Worm (Caenorhabditis elegans) whole organism, L3 larva: ENCODE measurements around the gene snn-1.

ENCODE experiments used
- R02D3.7 ChIP-seq: fragments of 150-350 bp; optimal IDR thresholded peaks from 2 replicates; lab custom pipeline; 2014; ENCODE audit warnings: missing biosample characterization, missing genetic modification characterization
- aly-2 ChIP-seq: fragments of 150-350 bp; optimal IDR thresholded peaks from 2 replicates; lab custom pipeline; 2014; ENCODE audit warnings: missing biosample characterization, missing genetic modification characterization
- ceh-16 ChIP-seq: sonication (generic microtip); optimal IDR thresholded peaks from 2 replicates; lab custom pipeline; 2017; ENCODE audit warnings: missing biosample characterization, missing genetic modification characterization
- ceh-28 ChIP-seq: fragments of 150-350 bp; optimal IDR thresholded peaks from 2 replicates; lab custom pipeline; 2014; ENCODE audit warnings: missing biosample characterization, missing genetic modification reagents, missing genetic modification characterization
- ceh-82 ChIP-seq: fragments of 150-350 bp; optimal IDR thresholded peaks from 2 replicates; lab custom pipeline; 2014; ENCODE audit warnings: missing biosample characterization, missing genetic modification characterization
- ceh-9 ChIP-seq: sonication (generic microtip); optimal IDR thresholded peaks from 2 replicates; lab custom pipeline; 2018; ENCODE audit warnings: missing biosample characterization, missing genetic modification characterization
- daf-12 ChIP-seq: fragments of 150-350 bp; optimal IDR thresholded peaks from 2 replicates; lab custom pipeline; 2014; ENCODE audit warnings: missing biosample characterization, missing genetic modification reagents, missing genetic modification characterization
- egl-27 ChIP-seq: sonication (generic microtip); optimal IDR thresholded peaks from 4 replicates; lab custom pipeline; 2017; ENCODE audit warnings: missing biosample characterization, missing genetic modification reagents, missing genetic modification characterization
- egl-5 ChIP-seq: fragments of 150-350 bp; optimal IDR thresholded peaks from 2 replicates; lab custom pipeline; 2017; ENCODE audit warnings: missing biosample characterization, missing genetic modification reagents, missing genetic modification characterization, inconsistent platforms
- elt-1 ChIP-seq: fragments of 150-350 bp; optimal IDR thresholded peaks from 2 replicates; lab custom pipeline; 2014; ENCODE audit warnings: missing biosample characterization, missing genetic modification characterization
- elt-2 ChIP-seq: sonication (generic microtip); optimal IDR thresholded peaks from 2 replicates; lab custom pipeline; 2016; ENCODE audit warnings: missing genetic modification reagents, mild to moderate bottlenecking, missing genetic modification characterization, missing compliant biosample characterization
- elt-3 ChIP-seq, 3 experiments: fragments of 150-350 bp in 1 of 3; sonication (generic microtip) in 2 of 3; optimal IDR thresholded peaks; 2 replicates in 2 of 3; 4 replicates in 1 of 3; lab custom pipeline; 2014 to 2017; ENCODE audit warnings: missing biosample characterization in 3 of 3, missing genetic modification characterization in 3 of 3
- fkh-2 ChIP-seq: fragments of 150-350 bp; optimal IDR thresholded peaks from 2 replicates; lab custom pipeline; 2014; ENCODE audit warnings: missing biosample characterization, missing genetic modification reagents, missing genetic modification characterization
- fos-1 ChIP-seq: fragments of 150-350 bp; optimal IDR thresholded peaks from 2 replicates; lab custom pipeline; 2014; ENCODE audit warnings: missing biosample characterization, missing genetic modification characterization
- hmg-11 ChIP-seq: sonication (generic microtip); optimal IDR thresholded peaks from 2 replicates; lab custom pipeline; 2016; ENCODE audit warnings: missing genetic modification characterization, missing compliant biosample characterization
- jun-1 ChIP-seq: fragments of 150-350 bp; optimal IDR thresholded peaks from 2 replicates; lab custom pipeline; 2014; ENCODE audit warnings: missing biosample characterization, missing genetic modification reagents, missing genetic modification characterization
- lin-15B ChIP-seq: fragments of 150-350 bp; optimal IDR thresholded peaks from 2 replicates; lab custom pipeline; 2014; ENCODE audit warnings: missing biosample characterization, missing genetic modification characterization
- lin-39 ChIP-seq: fragments of 150-350 bp; optimal IDR thresholded peaks from 2 replicates; lab custom pipeline; 2018; ENCODE audit warnings: missing biosample characterization, missing genetic modification reagents, missing genetic modification characterization
- lsy-12 ChIP-seq: sonication (generic microtip); optimal IDR thresholded peaks from 2 replicates; lab custom pipeline; 2016; ENCODE audit warnings: mild to moderate bottlenecking, missing genetic modification characterization, missing compliant biosample characterization
- mdl-1 ChIP-seq: fragments of 150-350 bp; optimal IDR thresholded peaks from 2 replicates; lab custom pipeline; 2014; ENCODE audit warnings: missing biosample characterization, missing genetic modification characterization
- mml-1 ChIP-seq: fragments of 150-350 bp; sonication (generic microtip); optimal IDR thresholded peaks from 3 replicates; lab custom pipeline; 2014; ENCODE audit warnings: missing biosample characterization, missing genetic modification characterization
- nfya-1 ChIP-seq: sonication (generic microtip); optimal IDR thresholded peaks from 2 replicates; lab custom pipeline; 2017; ENCODE audit warnings: missing genetic modification characterization, mild to moderate bottlenecking, missing compliant biosample characterization, antibody characterized with exemption, moderate library complexity; ENCODE audit not compliant: insufficient read depth
- nhr-11 ChIP-seq: fragments of 150-350 bp; optimal IDR thresholded peaks from 2 replicates; lab custom pipeline; 2014; ENCODE audit warnings: missing biosample characterization, missing genetic modification characterization
- nhr-12 ChIP-seq: fragments of 150-350 bp; optimal IDR thresholded peaks from 2 replicates; lab custom pipeline; 2014; ENCODE audit warnings: missing biosample characterization, missing genetic modification characterization
- nhr-23 ChIP-seq: fragments of 150-350 bp; optimal IDR thresholded peaks from 2 replicates; lab custom pipeline; 2014; ENCODE audit warnings: missing biosample characterization, missing genetic modification reagents, missing genetic modification characterization
- nhr-25 ChIP-seq: sonication (generic microtip); optimal IDR thresholded peaks from 2 replicates; lab custom pipeline; 2017; ENCODE audit warnings: missing biosample characterization, missing genetic modification characterization
- nhr-43 ChIP-seq: sonication (generic microtip); optimal IDR thresholded peaks from 2 replicates; lab custom pipeline; 2016; ENCODE audit warnings: mild to moderate bottlenecking, missing genetic modification characterization, missing compliant biosample characterization; ENCODE audit not compliant: poor library complexity, severe bottlenecking
- nhr-67 ChIP-seq: fragments of 150-350 bp; optimal IDR thresholded peaks from 2 replicates; lab custom pipeline; 2014; ENCODE audit warnings: missing biosample characterization, missing genetic modification characterization
- nhr-77 ChIP-seq: fragments of 150-350 bp; optimal IDR thresholded peaks from 2 replicates; lab custom pipeline; 2014; ENCODE audit warnings: missing biosample characterization, missing genetic modification characterization
- pha-4 ChIP-seq: fragments of 150-350 bp; optimal IDR thresholded peaks from 2 replicates; lab custom pipeline; 2014; ENCODE audit warnings: missing biosample characterization, missing genetic modification reagents, missing genetic modification characterization
- pqm-1 ChIP-seq: fragments of 150-350 bp; optimal IDR thresholded peaks from 2 replicates; lab custom pipeline; 2017; ENCODE audit warnings: missing biosample characterization, missing genetic modification characterization, inconsistent platforms
- sea-2 ChIP-seq: fragments of 150-350 bp; sonication (generic microtip); optimal IDR thresholded peaks from 4 replicates; lab custom pipeline; 2014; ENCODE audit warnings: missing biosample characterization, missing genetic modification reagents, missing genetic modification characterization
- snpc-4 ChIP-seq: fragments of 150-350 bp; optimal IDR thresholded peaks from 2 replicates; lab custom pipeline; 2014; ENCODE audit warnings: missing biosample characterization, missing genetic modification characterization
- tbx-2 ChIP-seq: sonication (generic microtip); optimal IDR thresholded peaks from 2 replicates; lab custom pipeline; 2016; ENCODE audit warnings: mild to moderate bottlenecking, missing genetic modification characterization, missing compliant biosample characterization
- unc-62 ChIP-seq: fragments of 150-350 bp; sonication (generic microtip); optimal IDR thresholded peaks from 4 replicates; lab custom pipeline; 2014; ENCODE audit warnings: missing biosample characterization, missing genetic modification reagents, missing genetic modification characterization
- zag-1 ChIP-seq: fragments of 150-350 bp; optimal IDR thresholded peaks from 2 replicates; lab custom pipeline; 2014; ENCODE audit warnings: missing biosample characterization, missing genetic modification characterization
- ztf-11 ChIP-seq: fragments of 150-350 bp; optimal IDR thresholded peaks from 2 replicates; lab custom pipeline; 2014; ENCODE audit warnings: missing biosample characterization, missing genetic modification characterization

snn-1 gene

ce11 chrIV:1842314-1842713 is 27.4 kb upstream of the snn-1 start:
- TF ChIP-seq tbx-2 (tag; lab: Kevin White, UChicago): no peak
- TF ChIP-seq sea-2 (GFP tag; lab: Kevin White, UChicago): no peak
- TF ChIP-seq hmg-11 (tag; lab: Kevin White, UChicago): peak; percentile 69
- no peak for TF ChIP-seq ceh-82
- TF ChIP-seq elt-3 (tag; optimal IDR thresholded peaks at IDR 0.05; lab: Kevin White, UChicago): no peak
- peak; percentile 31 for TF ChIP-seq nfya-1 (tag; lab: Kevin White, UChicago)
- no peak for TF ChIP-seq jun-1 (tag; lab: Kevin White, UChicago)
- peak; percentile 64 for TF ChIP-seq lin-39 (tag; lab: Kevin White, UChicago)

ce11 chrIV:1838583-1838982 is 23.7 kb upstream of the snn-1 start:
- TF ChIP-seq ceh-16 (no peak), pha-4 (tag; lab: Kevin White, UChicago) (peak; percentile 33), fkh-2 (tag; lab: Kevin White, UChicago) (no peak), elt-2 (peak; percentile 2), hmg-11 (tag; lab: Kevin White, UChicago) (peak; percentile 46), nhr-25 (peak; percentile 32), nfya-1 (tag; lab: Kevin White, UChicago) (peak; percentile 36)

- no peak for TF ChIP-seq ceh-9 (tag; lab: Kevin White, UChicago)
- TF ChIP-seq nhr-25: peak; percentile 0
- no peak for TF ChIP-seq daf-12 (tag; lab: Kevin White, UChicago)
- TF ChIP-seq nhr-43 (tag; lab: Kevin White, UChicago): peak; percentile 20
- peak; percentile 36 for TF ChIP-seq lin-15B
- no peak for TF ChIP-seq fos-1 (tag; lab: Kevin White, UChicago)
- peak; percentile 61 for TF ChIP-seq nhr-23 (tag; lab: Kevin White, UChicago)
- TF ChIP-seq nfya-1 (tag; lab: Kevin White, UChicago): peak; percentile 64
- peak; percentile 43 for TF ChIP-seq jun-1 (tag; lab: Kevin White, UChicago)
- TF ChIP-seq hmg-11 (tag; lab: Kevin White, UChicago): peak; percentile 33
- TF ChIP-seq pha-4 (tag; lab: Kevin White, UChicago): peak; percentile 76
- peak; percentile 83 for TF ChIP-seq elt-2
- peak; percentile 34 for TF ChIP-seq snpc-4
- peak; percentile 33 for TF ChIP-seq ceh-28 (tag; lab: Kevin White, UChicago)
- TF ChIP-seq elt-3 (tag; optimal IDR thresholded peaks at IDR 0.05; lab: Kevin White, UChicago): peak in 2 of 3 experiments; percentile 35 to 65
- no peak for TF ChIP-seq nhr-12 (tag; lab: Kevin White, UChicago)
- TF ChIP-seq R02D3.7 (tag; lab: Kevin White, UChicago): no peak
- TF ChIP-seq pqm-1 (tag; lab: Kevin White, UChicago): peak; percentile 86
Measured at ce11 chrIV:1837134-1837533, 22.2 kb upstream of the snn-1 start.

ce11 chrIV:1834972-1835371 is 20.1 kb upstream of the snn-1 start:
- TF ChIP-seq ceh-28 (tag; lab: Kevin White, UChicago): peak; percentile 30
- TF ChIP-seq lsy-12: no peak

- TF ChIP-seq sea-2 (GFP tag; lab: Kevin White, UChicago) (no peak), elt-1 (tag; lab: Kevin White, UChicago) (no peak), fos-1 (tag; lab: Kevin White, UChicago) (no peak), snpc-4 (no peak), egl-27 (tag; lab: Kevin White, UChicago) (no peak), lin-15B (no peak), ceh-16 (no peak), aly-2 (no peak), nhr-23 (tag; lab: Kevin White, UChicago) (no peak), egl-5 (tag; lab: Kevin White, UChicago) (no peak), pha-4 (tag; lab: Kevin White, UChicago) (peak; percentile 46), elt-2 (peak; percentile 76), ztf-11 (tag; lab: Kevin White, UChicago) (no peak), zag-1 (no peak), nhr-77 (tag; lab: Kevin White, UChicago) (no peak), unc-62 (GFP tag; lab: Kevin White, UChicago) (no peak), mdl-1 (tag; lab: Kevin White, UChicago) (no peak), lin-39 (tag; lab: Kevin White, UChicago) (no peak), mml-1 (no peak), pqm-1 (tag; lab: Kevin White, UChicago) (peak; percentile 19), nhr-67 (no peak), nhr-43 (tag; lab: Kevin White, UChicago) (no peak), nhr-11 (no peak)
Measured at ce11 chrIV:1834242-1834641, 19.3 kb upstream of the snn-1 start, which contains the start of gene ccm-2. Gene ccm-2 (plus strand): TSS chrIV:1834628.
